Worm (Caenorhabditis elegans) whole organism, L1 larva: ENCODE measurements around the gene srbc-21.

ENCODE experiments used
- C16A3.4 ChIP-seq: fragments of 150-350 bp; optimal IDR thresholded peaks from 2 replicates; lab custom pipeline; 2014; ENCODE audit warnings: missing biosample characterization, missing genetic modification characterization
- Y116A8C.19 ChIP-seq: sonication (generic microtip); optimal IDR thresholded peaks from 2 replicates; lab custom pipeline; 2016; ENCODE audit warnings: missing compliant biosample characterization, missing genetic modification characterization, borderline replicate concordance
- aha-1 ChIP-seq: fragments of 150-350 bp; optimal IDR thresholded peaks from 2 replicates; lab custom pipeline; 2014; ENCODE audit warnings: missing biosample characterization, missing genetic modification characterization
- mdl-1 ChIP-seq, 2 experiments: fragments of 150-350 bp; optimal IDR thresholded peaks; 2 replicates each; lab custom pipeline; 2014 to 2017; ENCODE audit warnings: missing biosample characterization in 2 of 2, missing genetic modification characterization in 2 of 2, inconsistent platforms in 1 of 2
- nhr-85 ChIP-seq: sonication (generic microtip); peaks from one replicate; lab custom pipeline; 2016; ENCODE audit warnings: missing genetic modification characterization, inconsistent platforms, missing compliant biosample characterization

ce11 chrV:2204080-2204479 lies 48.7 kb downstream of the srbc-21 start, which contains the start of gene cyp-33C12:
- TF ChIP-seq Y116A8C.19 (tag; lab: Kevin White, UChicago) (no peak), C16A3.4 (tag; lab: Kevin White, UChicago) (no peak), nhr-85 (tag; lab: Kevin White, UChicago) (no peak), aha-1 (tag; lab: Kevin White, UChicago) (no peak), mdl-1 (tag; optimal IDR thresholded peaks at IDR 0.05; lab: Kevin White, UChicago) (no peak)
